Fruit fly (Drosophila melanogaster) whole organism, adult: Measurements from ENCODE around the gene Cdc5.

ENCODE experiments used
- Mnt ChIP-seq: fragments of 200-800 bp; sonication (Bioruptor generic); optimal IDR thresholded peaks from 2 replicates; lab custom pipeline; 2016; ENCODE audit warnings: missing biosample characterization, mild to moderate bottlenecking, missing genetic modification characterization
- bab1 ChIP-seq: fragments of 200-800 bp; sonication (Bioruptor generic); optimal IDR thresholded peaks from 3 replicates; lab custom pipeline; 2019; ENCODE audit warnings: missing biosample characterization, mild to moderate bottlenecking, missing genetic modification characterization, moderate library complexity

- TF ChIP-seq bab1 (GFP tag; lab: Kevin White, UChicago), result peak; percentile 25
- peak; percentile 0 for TF ChIP-seq Mnt (GFP tag; lab: Kevin White, UChicago)
Observed at dm6 chr3L:341052-341852, 19.9 kb downstream of the Cdc5 start.
